Fruit fly (Drosophila melanogaster): ENCODE data around the gene CG13698.

DNA sequence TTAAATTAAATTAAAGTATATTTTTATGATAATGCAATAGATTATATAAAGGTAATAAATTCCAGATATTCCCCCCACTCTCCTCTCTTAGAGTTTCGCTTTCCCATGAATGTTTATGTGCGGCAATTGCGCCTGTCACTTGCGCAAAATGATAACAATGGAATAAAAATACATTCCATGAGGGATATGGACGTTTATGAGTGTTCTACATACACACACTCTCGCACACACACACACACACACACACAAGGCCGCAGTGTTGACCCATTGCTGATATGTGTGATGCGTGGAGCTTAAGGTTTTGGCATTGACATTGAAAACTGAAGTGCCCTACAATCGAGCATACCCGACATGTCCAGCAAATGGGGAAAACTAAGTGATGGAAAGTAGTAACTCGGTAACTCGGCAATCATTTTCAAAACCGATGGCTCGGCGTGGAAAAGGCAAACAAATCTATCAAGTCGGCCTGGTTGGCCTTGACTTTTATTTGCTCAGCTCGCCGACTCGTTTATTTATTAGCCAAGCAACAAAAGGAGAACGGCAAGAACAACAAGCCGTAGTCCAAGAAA, 59.3 kb downstream of the CG13698 start:
- TF ChIP-seq lola (GFP tag; optimal IDR thresholded peaks at IDR 0.05) (no peak), fru (GFP tag; optimal IDR thresholded peaks at IDR 0.05) (peak; percentile 50), dmrt93B (GFP tag; optimal IDR thresholded peaks at IDR 0.05) (peak; percentile 11), usp (GFP tag; optimal IDR thresholded peaks at IDR 0.05) (no peak), Dif (GFP tag; optimal IDR thresholded peaks at IDR 0.05; ENCODE audit: partially characterized antibody) (no peak), Hr83 (GFP tag; optimal IDR thresholded peaks at IDR 0.05; ENCODE audit: poor library complexity, severe bottlenecking) (no peak), Myc (optimal IDR thresholded peaks at IDR 0.05) (no peak), Dfd (GFP tag; optimal IDR thresholded peaks at IDR 0.05) (peak; percentile 20)

Measured in whole organism, wandering third instar larva.